Fruit fly (Drosophila melanogaster) whole organism: ENCODE measurements around the gene LManIII.
A peak's percentile ranks its signal among the peaks of the same experiment; 100 is the strongest.

Experiments
- CG8478 ChIP-seq: fragments of >200 bp; optimal IDR thresholded peaks from 2 replicates; lab custom pipeline; 2018; ENCODE audit warnings: inconsistent platforms
- Dll ChIP-seq: fragments of >200 bp; optimal IDR thresholded peaks from 2 replicates; lab custom pipeline; 2017
- EcR ChIP-seq, 2 experiments: fragments of >200 bp; optimal IDR thresholded peaks; 2 replicates each; lab custom pipeline; 2017; ENCODE audit warnings: missing biosample characterization in 2 of 2, missing genetic modification characterization in 2 of 2, missing genetic modification reagents in 2 of 2
- pan ChIP-seq: fragments of >200 bp; optimal IDR thresholded peaks from 2 replicates; lab custom pipeline; 2017
- psq ChIP-seq: fragments of >200 bp; optimal IDR thresholded peaks from 2 replicates; lab custom pipeline; 2017
- usp ChIP-seq: fragments of >200 bp; optimal IDR thresholded peaks from 2 replicates; lab custom pipeline; 2017; ENCODE audit warnings: missing biosample characterization, missing genetic modification characterization, mixed read lengths

LManIII gene

DNA sequence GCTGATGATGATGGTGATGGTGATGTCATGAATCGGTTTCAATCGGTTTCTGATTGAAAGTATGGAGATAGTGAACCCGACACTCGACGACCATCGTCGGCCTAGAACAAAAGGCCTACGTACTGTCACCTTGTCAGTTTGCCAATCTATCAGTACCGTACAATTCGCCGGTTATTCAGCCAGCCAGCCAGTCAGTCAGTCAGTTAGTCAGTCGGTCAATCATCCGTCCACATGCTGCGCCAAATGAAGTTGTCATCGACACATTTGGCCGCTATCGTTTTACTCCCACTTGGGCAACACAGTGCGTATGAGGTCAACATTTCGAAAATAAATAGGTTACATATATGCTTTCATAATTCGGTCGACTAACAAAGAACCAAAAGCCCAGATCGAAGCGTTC, 47.5 kb downstream of the LManIII start:
- TF ChIP-seq CG8478 (no peak), Dll (lab: Kevin White, UChicago) (no peak), usp (GFP tag; lab: Kevin White, UChicago) (no peak), psq (lab: Kevin White, UChicago) (no peak), EcR (GFP tag; optimal IDR thresholded peaks at IDR 0.05; lab: Kevin White, UChicago) (no peak), pan (no peak)

DNA sequence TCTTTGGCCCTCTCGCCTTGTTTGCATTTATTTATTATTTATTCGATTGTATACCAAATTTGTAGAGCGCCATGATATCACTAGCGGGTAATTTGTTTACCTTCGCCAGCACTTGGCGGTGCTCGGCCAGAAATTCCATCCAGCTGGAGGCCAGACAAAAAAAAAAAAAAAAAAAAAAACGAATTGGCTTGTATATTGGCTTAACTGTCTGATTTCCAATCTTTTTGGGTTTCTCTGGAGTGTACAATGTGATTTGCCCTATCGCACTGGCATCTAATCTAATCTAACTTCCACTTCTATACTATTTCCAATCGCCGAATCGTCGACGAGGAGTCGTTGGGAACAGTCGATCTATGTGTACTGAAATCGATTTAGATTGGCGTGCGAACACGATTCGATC, 48.8 kb downstream of the LManIII start:
- TF ChIP-seq EcR (GFP tag; optimal IDR thresholded peaks at IDR 0.05; lab: Kevin White, UChicago) (no peak), Dll (lab: Kevin White, UChicago) (no peak), usp (GFP tag; lab: Kevin White, UChicago) (no peak), CG8478 (no peak), pan (no peak), psq (lab: Kevin White, UChicago) (no peak)

DNA sequence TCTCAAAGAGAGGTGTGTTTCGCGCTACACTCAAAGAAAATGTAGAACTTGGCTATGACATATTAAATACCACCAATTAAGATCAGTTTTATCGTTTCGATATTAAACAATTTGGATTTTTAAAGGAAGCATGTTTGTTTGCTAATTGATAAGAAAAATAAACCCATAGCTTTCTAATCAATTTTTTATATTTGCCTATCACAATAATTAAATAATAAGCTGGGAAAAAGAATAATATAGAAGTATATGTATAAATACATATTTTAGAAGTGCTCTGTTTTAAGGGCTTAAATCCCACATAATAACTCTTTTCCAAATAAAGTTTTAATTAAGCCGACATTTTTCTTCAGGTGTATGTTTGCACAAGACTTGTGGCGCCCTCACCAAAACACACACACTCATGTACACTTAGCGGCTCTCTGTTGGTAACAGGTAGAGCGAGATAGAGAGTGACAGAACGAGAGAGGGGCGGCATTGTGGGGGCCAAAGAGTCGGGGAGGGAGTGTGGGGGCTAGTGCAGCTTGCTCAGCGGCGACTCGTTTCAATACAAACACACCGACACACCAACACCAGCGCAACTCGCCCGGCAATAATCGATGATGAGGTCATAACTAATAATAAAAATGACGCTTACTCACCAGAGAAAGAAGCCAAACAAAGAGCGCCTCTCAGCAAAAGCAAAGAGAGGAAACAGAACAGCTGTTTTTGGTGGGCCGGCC, 50.7 kb downstream of the LManIII start:
- TF ChIP-seq EcR (GFP tag; optimal IDR thresholded peaks at IDR 0.05; lab: Kevin White, UChicago) (peak in 1 of 2 experiments; percentile 12), CG8478 (no peak), usp (GFP tag; lab: Kevin White, UChicago) (no peak)

DNA sequence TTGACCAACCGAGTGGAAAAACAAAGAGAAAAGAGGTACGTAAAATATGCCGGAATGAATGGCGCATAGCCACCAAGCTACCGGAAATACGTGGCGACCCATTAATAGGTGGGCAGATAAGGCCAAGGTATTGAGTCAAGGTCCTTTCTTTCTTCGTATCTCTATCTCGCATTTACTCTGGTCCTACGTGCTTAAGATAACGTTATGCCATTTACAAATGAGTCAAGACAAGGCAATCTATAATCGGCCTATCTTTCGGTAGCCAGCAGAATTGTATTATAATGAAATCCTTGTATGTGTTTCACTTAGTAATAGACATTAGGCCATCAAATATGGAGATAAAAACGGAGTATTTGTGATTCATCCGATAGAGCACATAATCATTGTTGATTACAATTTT, 52.1 kb downstream of the LManIII start:
- TF ChIP-seq EcR (GFP tag; optimal IDR thresholded peaks at IDR 0.05; lab: Kevin White, UChicago) (no peak), Dll (lab: Kevin White, UChicago) (no peak), CG8478 (no peak), psq (lab: Kevin White, UChicago) (no peak), pan (no peak), usp (GFP tag; lab: Kevin White, UChicago) (no peak)

DNA sequence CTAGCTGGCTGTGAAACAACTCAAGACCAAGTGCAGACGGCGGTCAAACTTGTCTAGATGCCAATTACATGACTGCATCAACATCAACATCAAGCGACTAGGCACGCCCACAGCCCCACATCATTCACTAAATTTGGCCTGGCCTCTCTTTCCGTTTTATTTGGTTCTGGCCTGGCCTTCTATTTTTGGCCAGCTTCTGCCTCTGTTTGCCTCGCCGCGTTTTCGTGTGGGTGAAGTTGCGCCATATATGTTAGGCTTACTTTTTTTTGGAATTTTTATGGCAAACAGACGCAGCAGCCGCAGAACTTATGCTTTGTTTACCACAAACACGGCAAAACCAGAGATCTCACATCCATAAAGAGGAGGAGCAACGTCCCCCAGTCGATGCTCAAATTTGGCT, 53.1 kb downstream of the LManIII start:
- TF ChIP-seq pan (no peak), CG8478 (no peak), usp (GFP tag; lab: Kevin White, UChicago) (no peak), Dll (lab: Kevin White, UChicago) (no peak), psq (lab: Kevin White, UChicago) (no peak), EcR (GFP tag; optimal IDR thresholded peaks at IDR 0.05; lab: Kevin White, UChicago) (no peak)
